Worm (Caenorhabditis elegans): ENCODE measurements around the gene rps-30.

ce11 chrV:7810591-7810990, 34.2 kb downstream of the rps-30 start:
- TF ChIP-seq lin-35 (GFP tag; optimal IDR thresholded peaks at IDR 0.05) (no peak), ztf-11 (tag; optimal IDR thresholded peaks at IDR 0.05) (no peak), elt-3 (tag; optimal IDR thresholded peaks at IDR 0.05) (no peak)

All from whole organism, L1 larva.